Worm (Caenorhabditis elegans): ENCODE data around the gene Y51A2D.18.

DNA sequence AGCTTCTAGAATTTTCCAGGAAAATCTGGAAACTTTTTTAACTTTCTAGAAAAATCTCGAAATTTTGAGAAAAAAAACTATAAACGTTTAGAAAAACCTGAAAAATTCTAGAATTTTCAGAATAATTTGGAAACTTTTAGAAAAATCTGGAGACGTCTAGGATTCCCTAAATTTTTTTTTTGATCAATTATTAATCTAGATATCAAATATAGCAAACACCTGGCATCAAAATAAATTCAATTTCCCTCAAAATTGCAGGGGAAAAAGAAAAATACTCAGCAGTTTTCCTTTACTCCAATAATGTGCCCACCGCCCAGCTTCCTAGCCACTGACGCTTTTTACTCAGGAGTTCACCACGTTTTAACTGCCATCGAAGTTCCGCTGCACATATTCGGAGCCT lies 12.8 kb downstream of the Y51A2D.18 start, which contains the start of gene srh-181:
- TF ChIP-seq skn-1 (tag; optimal IDR thresholded peaks at IDR 0.05) (no peak), aly-2 (tag; optimal IDR thresholded peaks at IDR 0.05) (no peak), nhr-129 (tag; optimal IDR thresholded peaks at IDR 0.05) (no peak), mbf-1 (tag; optimal IDR thresholded peaks at IDR 0.05) (no peak), zag-1 (tag; optimal IDR thresholded peaks at IDR 0.05) (no peak), egl-27 (tag; optimal IDR thresholded peaks at IDR 0.05) (no peak), lin-13 (GFP tag; optimal IDR thresholded peaks at IDR 0.05) (no peak), lin-39 (tag; optimal IDR thresholded peaks at IDR 0.05) (no peak)

All from whole organism, L2 larva.